Worm (Caenorhabditis elegans): Measurements from ENCODE around the gene atg-2.

- no peak for TF ChIP-seq ref-1 (GFP tag; conservative IDR thresholded peaks at IDR 0.05)
- no peak for TF ChIP-seq cog-1 (tag; optimal IDR thresholded peaks at IDR 0.05)
- no peak for TF ChIP-seq tab-1 (GFP tag; IDR thresholded peaks at IDR 0.05)
- TF ChIP-seq med-1 (GFP tag; optimal IDR thresholded peaks at IDR 0.05; ENCODE audit: insufficient read depth) = no peak
- no peak for TF ChIP-seq flt-1 (GFP tag; IDR thresholded peaks at IDR 0.05)
These were observed 2.2 kb upstream of the atg-2 start for ce11 chrX:6804405-6804804.
